Worm (Caenorhabditis elegans) whole organism, midembryonic: ENCODE data around the gene bath-46.

Experiments used
- T22C8.4 ChIP-seq: fragments of 200-800 bp; sonication (Bioruptor generic); IDR thresholded peaks from 2 replicates; pipeline ENCODE4 v1.3.6; 2022; ENCODE audit warnings: missing genetic modification characterization, missing compliant biosample characterization
- cog-1 ChIP-seq: sonication (generic microtip); optimal IDR thresholded peaks from 2 replicates; lab custom pipeline; 2016; ENCODE audit warnings: missing genetic modification characterization, missing compliant biosample characterization
- flt-1 ChIP-seq: fragments of 200-800 bp; sonication (Bioruptor generic); IDR thresholded peaks from 2 replicates; pipeline ENCODE4 v1.3.6; 2022; ENCODE audit warnings: missing genetic modification characterization, missing compliant biosample characterization
- klf-2 ChIP-seq: fragments of 200-800 bp; sonication (Bioruptor generic); conservative IDR thresholded peaks from 2 replicates; pipeline ENCODE4 v1.3.6; 2022; ENCODE audit warnings: missing genetic modification reagents, missing genetic modification characterization, missing compliant biosample characterization
- med-1 ChIP-seq: sonication (generic microtip); optimal IDR thresholded peaks from 2 replicates; lab custom pipeline; 2017; ENCODE audit warnings: missing genetic modification characterization, mild to moderate bottlenecking, missing compliant biosample characterization, antibody characterized with exemption, missing genetic modification reagents; ENCODE audit not compliant: insufficient read depth
- ref-1 ChIP-seq: fragments of 200-800 bp; sonication (Bioruptor generic); conservative IDR thresholded peaks from 2 replicates; pipeline ENCODE4 v1.3.6; 2022; ENCODE audit warnings: missing genetic modification reagents, missing genetic modification characterization, missing compliant biosample characterization
- tab-1 ChIP-seq: fragments of 200-800 bp; sonication (Bioruptor generic); IDR thresholded peaks from 2 replicates; pipeline ENCODE4 v1.3.6; 2022; ENCODE audit warnings: missing genetic modification characterization, missing compliant biosample characterization
- ztf-23 ChIP-seq: fragments of 200-800 bp; sonication (Bioruptor generic); IDR thresholded peaks from 2 replicates; pipeline ENCODE4 v1.3.6; 2022; ENCODE audit warnings: missing genetic modification reagents, missing genetic modification characterization, missing compliant biosample characterization
- ztf-29 ChIP-seq: fragments of 200-800 bp; sonication (Bioruptor generic); IDR thresholded peaks from 2 replicates; pipeline ENCODE4 v1.3.6; 2022; ENCODE audit warnings: missing genetic modification reagents, missing genetic modification characterization, missing compliant biosample characterization

ce11 chrII:1608915-1609314, 11.2 kb downstream of the bath-46 start:
- TF ChIP-seq klf-2, result no peak
- no peak for TF ChIP-seq T22C8.4 (GFP tag; lab: Robert Waterston, UW)
- TF ChIP-seq ref-1 (GFP tag; lab: Robert Waterston, UW), result no peak
- TF ChIP-seq ztf-29, result no peak
- TF ChIP-seq med-1, result no peak
- TF ChIP-seq flt-1 (GFP tag; lab: Robert Waterston, UW), result no peak
- no peak for TF ChIP-seq ztf-23 (GFP tag; lab: Robert Waterston, UW)
- TF ChIP-seq cog-1 (tag; lab: Kevin White, UChicago), result no peak
- no peak for TF ChIP-seq tab-1 (GFP tag; lab: Robert Waterston, UW)
